Fruit fly (Drosophila melanogaster) whole organism, prepupa: Measurements from ENCODE around the gene Ubi-p63E.
A peak's percentile ranks its signal among the peaks of the same experiment; 100 is the strongest.

Experiments used
- CG10631 ChIP-seq: fragments of 200-800 bp; sonication (Bioruptor generic); optimal IDR thresholded peaks from 2 replicates; lab custom pipeline; 2016; ENCODE audit warnings: missing biosample characterization, missing genetic modification characterization
- CG11294 ChIP-seq: fragments of 200-800 bp; sonication (Bioruptor generic); IDR thresholded peaks from 2 replicates; pipeline ENCODE4 v1.3.6; 2022; ENCODE audit warnings: missing biosample characterization, missing genetic modification characterization
- CG11762 ChIP-seq: fragments of 200-800 bp; sonication (Bioruptor generic); optimal IDR thresholded peaks from 3 replicates; lab custom pipeline; 2016; ENCODE audit warnings: missing biosample characterization, missing genetic modification characterization; ENCODE audit not compliant: insufficient read depth
- CG16779 ChIP-seq: fragments of 200-800 bp; sonication (Bioruptor generic); optimal IDR thresholded peaks from 3 replicates; lab custom pipeline; 2017; ENCODE audit warnings: missing biosample characterization, mild to moderate bottlenecking, missing genetic modification characterization
- CG4318 ChIP-seq: fragments of 200-800 bp; sonication (Bioruptor generic); optimal IDR thresholded peaks from 3 replicates; lab custom pipeline; 2017; ENCODE audit warnings: missing biosample characterization, mild to moderate bottlenecking, missing genetic modification characterization
- CG6163 ChIP-seq: fragments of 200-800 bp; sonication (Bioruptor generic); IDR thresholded peaks from 3 replicates; pipeline ENCODE4 v1.3.6; 2022; ENCODE audit warnings: missing biosample characterization, missing genetic modification characterization
- CG6792 ChIP-seq: fragments of 200-800 bp; sonication (Bioruptor generic); optimal IDR thresholded peaks from 3 replicates; lab custom pipeline; 2016; ENCODE audit warnings: missing biosample characterization, missing genetic modification characterization
- CG6808 ChIP-seq: fragments of 200-800 bp; sonication (Bioruptor generic); optimal IDR thresholded peaks from 3 replicates; lab custom pipeline; 2017; ENCODE audit warnings: missing biosample characterization, missing genetic modification characterization, mild to moderate bottlenecking, moderate library complexity, missing genetic modification reagents
- CG6854 ChIP-seq: fragments of 200-800 bp; sonication (Bioruptor generic); optimal IDR thresholded peaks from 2 replicates; lab custom pipeline; 2017; ENCODE audit warnings: missing biosample characterization, mild to moderate bottlenecking, missing genetic modification characterization
- CG8119 ChIP-seq: fragments of 200-800 bp; sonication (Bioruptor generic); IDR thresholded peaks from 3 replicates; pipeline ENCODE4 v1.3.6; 2022; ENCODE audit warnings: missing biosample characterization, missing genetic modification characterization
- CG8632 ChIP-seq: fragments of 200-800 bp; sonication (Bioruptor generic); optimal IDR thresholded peaks from 3 replicates; lab custom pipeline; 2016; ENCODE audit warnings: missing biosample characterization, missing genetic modification characterization
- Eip75B ChIP-seq: fragments of 200-800 bp; sonication (Bioruptor generic); optimal IDR thresholded peaks from 3 replicates; lab custom pipeline; 2016; ENCODE audit warnings: missing biosample characterization, missing genetic modification characterization
- Eip78C ChIP-seq: fragments of 200-800 bp; sonication (Bioruptor generic); peaks from one replicate; lab custom pipeline; 2016; ENCODE audit warnings: missing biosample characterization, missing genetic modification characterization
- Ets21C ChIP-seq: fragments of 200-800 bp; sonication (Bioruptor generic); optimal IDR thresholded peaks from 3 replicates; lab custom pipeline; 2016; ENCODE audit warnings: missing biosample characterization, missing genetic modification characterization
- Gug ChIP-seq: fragments of 200-800 bp; sonication (Bioruptor generic); IDR thresholded peaks from 2 replicates; pipeline ENCODE4 v1.3.6; 2022; ENCODE audit warnings: missing biosample characterization, missing genetic modification characterization
- Sox14 ChIP-seq: fragments of 200-800 bp; sonication (Bioruptor generic); optimal IDR thresholded peaks from 3 replicates; lab custom pipeline; 2016; ENCODE audit warnings: missing biosample characterization, missing genetic modification characterization
- Sox15 ChIP-seq: fragments of 200-800 bp; sonication (Bioruptor generic); optimal IDR thresholded peaks from 3 replicates; lab custom pipeline; 2016; ENCODE audit warnings: missing biosample characterization, missing genetic modification characterization
- achi ChIP-seq: fragments of 200-800 bp; sonication (Bioruptor generic); optimal IDR thresholded peaks from 3 replicates; lab custom pipeline; 2016; ENCODE audit warnings: missing biosample characterization, missing genetic modification characterization
- acj6 ChIP-seq: fragments of 200-800 bp; sonication (Bioruptor generic); optimal IDR thresholded peaks from 3 replicates; lab custom pipeline; 2016; ENCODE audit warnings: missing biosample characterization, missing genetic modification characterization
- cyc ChIP-seq: fragments of 200-800 bp; sonication (Bioruptor generic); optimal IDR thresholded peaks from 3 replicates; lab custom pipeline; 2016; ENCODE audit warnings: missing biosample characterization, missing genetic modification characterization
- dac ChIP-seq: fragments of 200-800 bp; sonication (Bioruptor generic); optimal IDR thresholded peaks from 2 replicates; lab custom pipeline; 2017; ENCODE audit warnings: missing biosample characterization, mild to moderate bottlenecking, missing genetic modification characterization
- dsx ChIP-seq: fragments of 200-800 bp; optimal IDR thresholded peaks from 3 replicates; lab custom pipeline; 2019; ENCODE audit warnings: missing biosample characterization, mild to moderate bottlenecking, missing genetic modification characterization, moderate library complexity; ENCODE audit not compliant: poor library complexity, severe bottlenecking
- esn ChIP-seq: fragments of 200-800 bp; sonication (Bioruptor generic); optimal IDR thresholded peaks from 2 replicates; lab custom pipeline; 2016; ENCODE audit warnings: missing biosample characterization, mild to moderate bottlenecking, missing genetic modification characterization, moderate library complexity
- fd59A ChIP-seq: fragments of 200-800 bp; sonication (Bioruptor generic); optimal IDR thresholded peaks from 2 replicates; lab custom pipeline; 2017; ENCODE audit warnings: missing biosample characterization, mild to moderate bottlenecking, missing genetic modification characterization, missing genetic modification reagents
- pdm3 ChIP-seq: fragments of 200-800 bp; sonication (Bioruptor generic); optimal IDR thresholded peaks from 3 replicates; lab custom pipeline; 2016; ENCODE audit warnings: missing biosample characterization, missing genetic modification characterization
- salr ChIP-seq, 2 experiments: fragments of 200-800 bp; sonication (Bioruptor generic); optimal IDR thresholded peaks; 3 replicates each; lab custom pipeline; 2016 to 2018; ENCODE audit warnings: missing biosample characterization in 2 of 2, missing genetic modification characterization in 2 of 2, mild to moderate bottlenecking in 1 of 2
- spab ChIP-seq: fragments of 200-800 bp; sonication (Bioruptor generic); optimal IDR thresholded peaks from 2 replicates; lab custom pipeline; 2017; ENCODE audit warnings: missing biosample characterization, mild to moderate bottlenecking, missing genetic modification characterization, missing genetic modification reagents
- svp ChIP-seq: fragments of 200-800 bp; sonication (Bioruptor generic); peaks from one replicate; lab custom pipeline; 2016; ENCODE audit warnings: missing biosample characterization, missing genetic modification characterization
- topi ChIP-seq: fragments of 200-800 bp; sonication (Bioruptor generic); optimal IDR thresholded peaks from 3 replicates; lab custom pipeline; 2016; ENCODE audit warnings: missing biosample characterization, missing genetic modification characterization
- vri ChIP-seq: fragments of 200-800 bp; sonication (Bioruptor generic); optimal IDR thresholded peaks from 3 replicates; lab custom pipeline; 2016; ENCODE audit warnings: missing biosample characterization, mild to moderate bottlenecking, missing genetic modification characterization

Ubi-p63E gene

DNA sequence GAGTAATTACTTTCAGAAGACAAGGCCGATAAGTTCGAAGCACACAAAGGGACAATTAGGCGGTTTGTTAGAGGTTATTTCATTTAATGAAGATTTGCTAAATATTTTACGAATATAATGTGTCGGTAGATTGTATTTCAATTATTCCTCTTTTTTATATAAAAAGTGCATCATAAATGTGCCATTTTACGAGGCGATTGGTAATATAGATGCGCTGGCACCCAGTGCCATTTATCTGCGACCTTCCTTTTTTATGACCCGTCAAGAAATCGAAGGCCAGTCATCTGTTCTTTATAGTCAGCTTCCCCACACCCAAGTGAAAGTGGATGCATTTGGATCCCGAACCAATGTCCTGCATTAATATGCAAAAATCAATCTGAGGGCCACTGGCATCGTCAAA is 24.5 kb upstream of the Ubi-p63E start:
- TF ChIP-seq CG6163 (GFP tag; lab: Robert Waterston, UW), result no peak
- TF ChIP-seq esn, result no peak
- TF ChIP-seq CG11762 (GFP tag; lab: Kevin White, UChicago), result no peak
- TF ChIP-seq CG6808 (GFP tag; lab: Kevin White, UChicago), result no peak
- TF ChIP-seq topi, result no peak
- no peak for TF ChIP-seq Gug (GFP tag; lab: Robert Waterston, UW)
- TF ChIP-seq Eip75B (GFP tag; lab: Kevin White, UChicago), result no peak
- TF ChIP-seq Ets21C (GFP tag; lab: Kevin White, UChicago), result no peak
- TF ChIP-seq acj6, result no peak
- no peak for TF ChIP-seq cyc (GFP tag; lab: Kevin White, UChicago)
- no peak for TF ChIP-seq CG8632 (GFP tag; lab: Kevin White, UChicago)

DNA sequence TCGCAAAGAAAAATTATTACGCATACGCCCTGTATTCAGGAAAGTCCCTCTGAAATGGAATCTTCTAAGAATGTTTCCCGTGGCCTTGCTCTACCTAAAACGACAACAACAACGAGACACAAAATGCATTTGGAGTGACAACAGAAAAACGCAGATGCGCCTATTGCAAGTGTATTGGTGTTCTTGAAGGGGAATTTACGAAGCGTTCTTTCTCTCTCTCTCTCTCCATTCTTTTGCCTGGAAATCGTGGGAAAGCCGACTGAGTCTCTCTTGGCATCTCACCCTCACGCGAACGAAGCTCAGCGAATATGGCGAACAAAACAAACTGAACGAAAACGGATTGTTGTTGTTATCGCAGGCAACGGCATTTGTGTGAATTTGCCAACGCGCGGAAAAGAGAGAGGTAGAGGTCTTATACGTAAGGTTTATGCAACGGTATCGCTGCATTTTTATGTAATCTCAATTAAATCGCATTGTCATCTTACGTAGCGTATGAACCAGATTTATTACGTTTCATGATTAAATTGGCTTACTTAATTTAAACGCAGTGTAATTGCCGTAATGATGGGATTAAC is 23.3 kb upstream of the Ubi-p63E start:
- TF ChIP-seq Eip78C (GFP tag; lab: Kevin White, UChicago) (peak; percentile 30), CG6854 (GFP tag; lab: Kevin White, UChicago) (no peak), Gug (GFP tag; lab: Robert Waterston, UW) (no peak), esn (no peak), CG16779 (tag; lab: Kevin White, UChicago) (no peak), salr (GFP tag; optimal IDR thresholded peaks at IDR 0.05; lab: Kevin White, UChicago) (no peak), spab (no peak), dsx (GFP tag; lab: Kevin White, UChicago) (no peak), CG6792 (GFP tag; lab: Kevin White, UChicago) (no peak), vri (GFP tag; lab: Kevin White, UChicago) (peak; percentile 96), CG11294 (GFP tag; lab: Robert Waterston, UW) (no peak), Sox14 (GFP tag; lab: Kevin White, UChicago) (no peak), achi (GFP tag; lab: Kevin White, UChicago) (no peak), pdm3 (no peak), CG4318 (GFP tag; lab: Kevin White, UChicago) (no peak)

DNA sequence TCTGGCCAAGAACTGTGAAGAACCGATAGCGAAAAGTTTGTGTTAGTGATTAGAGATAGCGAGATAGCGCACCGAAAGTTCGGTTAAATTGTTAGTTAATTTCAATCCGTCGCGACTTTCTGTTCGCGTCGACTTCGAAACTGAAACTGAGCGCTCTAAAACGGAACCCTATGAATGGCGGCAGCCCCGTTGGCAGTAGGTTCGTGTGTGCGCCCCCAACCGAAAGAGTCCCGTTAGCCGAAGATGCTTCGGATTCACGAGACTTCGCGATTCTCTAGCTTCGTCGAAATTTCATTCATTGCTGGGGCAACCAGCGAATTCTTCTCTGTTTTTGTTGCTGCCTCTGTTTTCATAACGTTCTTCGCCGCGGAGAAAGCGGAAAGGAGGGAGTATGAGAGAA is 22.5 kb upstream of the Ubi-p63E start:
- no peak for TF ChIP-seq Eip75B (GFP tag; lab: Kevin White, UChicago)
- peak; percentile 69 for TF ChIP-seq vri (GFP tag; lab: Kevin White, UChicago)
- TF ChIP-seq CG8119 (GFP tag; lab: Robert Waterston, UW), result no peak

DNA sequence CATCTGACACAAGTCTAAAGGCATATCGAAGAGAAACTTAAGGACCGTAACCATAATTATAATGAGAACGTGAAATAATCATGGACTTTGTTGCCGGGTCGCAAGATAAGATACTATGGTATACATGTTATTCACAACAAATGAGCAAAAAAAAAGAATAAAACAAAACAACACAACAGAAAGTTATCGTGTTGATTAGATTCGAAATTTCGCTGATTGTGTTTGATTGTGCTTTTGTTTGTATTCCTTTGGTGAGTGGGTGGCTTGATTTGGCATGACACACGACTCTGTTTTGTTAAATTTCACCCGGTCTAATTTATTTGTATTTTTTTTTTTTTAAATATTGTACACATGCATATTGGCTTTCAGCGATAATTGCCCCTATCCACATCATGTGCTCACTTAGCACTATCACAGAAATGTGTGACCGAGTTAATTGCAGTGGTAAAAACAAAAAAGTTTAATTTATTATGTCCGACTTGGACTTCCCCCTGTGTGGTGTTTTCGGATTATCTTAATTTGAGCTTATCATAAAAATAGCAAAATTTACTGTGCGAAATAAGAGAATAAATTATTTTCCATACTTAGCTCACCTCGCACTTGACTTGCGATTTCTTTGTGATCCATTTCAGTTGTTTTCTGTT is 20.8 kb upstream of the Ubi-p63E start:
- no peak for TF ChIP-seq spab
- peak; percentile 74 for TF ChIP-seq vri (GFP tag; lab: Kevin White, UChicago)
- no peak for TF ChIP-seq CG11294 (GFP tag; lab: Robert Waterston, UW)
- TF ChIP-seq, all 60 proteins: peak for 1

DNA sequence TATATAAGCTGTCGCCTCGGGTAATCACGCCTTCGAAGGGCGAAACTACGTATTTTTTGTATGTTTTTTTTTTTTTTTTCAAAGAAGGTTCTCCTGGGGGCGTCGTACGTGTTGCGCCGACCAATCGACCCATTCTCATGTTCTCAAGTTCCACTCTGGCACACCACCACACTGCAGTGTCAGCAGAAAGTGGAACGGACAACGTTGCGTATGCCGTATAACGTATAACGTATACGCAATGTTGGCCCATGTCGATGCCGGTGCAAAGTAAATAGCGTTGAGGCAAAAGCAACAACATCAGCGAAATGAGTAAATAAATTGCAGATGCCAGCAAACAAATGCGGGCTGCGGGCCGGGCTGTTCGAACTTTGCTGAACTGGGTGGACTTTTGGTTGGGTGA is 9.2 kb upstream of the Ubi-p63E start:
- TF ChIP-seq CG10631 (no peak), pdm3 (no peak), CG16779 (tag; lab: Kevin White, UChicago) (no peak), CG6808 (GFP tag; lab: Kevin White, UChicago) (no peak), CG6792 (GFP tag; lab: Kevin White, UChicago) (no peak), Sox15 (no peak), topi (no peak), CG11762 (GFP tag; lab: Kevin White, UChicago) (no peak), esn (no peak), dsx (GFP tag; lab: Kevin White, UChicago) (no peak), vri (GFP tag; lab: Kevin White, UChicago) (no peak), cyc (GFP tag; lab: Kevin White, UChicago) (no peak), fd59A (GFP tag; lab: Kevin White, UChicago) (no peak), dac (GFP tag; lab: Kevin White, UChicago) (no peak), salr (GFP tag; optimal IDR thresholded peaks at IDR 0.05; lab: Kevin White, UChicago) (no peak), svp (GFP tag; lab: Kevin White, UChicago) (no peak)
- TF ChIP-seq, all 60 proteins: peak for 0
